Fruit fly (Drosophila melanogaster): ENCODE data around the gene CG13138.

DNA sequence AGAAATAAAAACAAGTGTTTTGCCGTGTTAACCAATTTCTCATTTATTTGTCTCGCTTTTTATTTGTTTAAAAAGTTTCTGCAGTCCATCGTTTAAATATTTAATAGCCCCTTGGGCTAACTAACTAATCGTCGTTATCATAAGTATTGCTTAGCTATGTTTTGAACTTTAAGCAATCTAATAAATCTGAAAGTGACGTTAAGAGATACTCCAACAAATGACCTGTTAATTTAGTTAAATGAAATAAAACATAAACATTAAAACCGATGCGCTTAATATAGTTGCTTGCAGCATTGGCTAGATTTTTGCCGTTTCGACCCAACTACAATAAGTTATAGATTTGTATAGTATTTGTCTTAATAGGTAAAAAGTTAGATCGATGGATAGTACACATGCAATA lies 40.0 kb downstream of the CG13138 start:
- TF ChIP-seq psq (optimal IDR thresholded peaks at IDR 0.05) (no peak), usp (GFP tag; optimal IDR thresholded peaks at IDR 0.05) (no peak), EcR (GFP tag; optimal IDR thresholded peaks at IDR 0.05) (no peak)
